Fruit fly (Drosophila melanogaster): ENCODE measurements around the gene CG42395.

- TF ChIP-seq psq (optimal IDR thresholded peaks at IDR 0.05) (no peak), insv (optimal IDR thresholded peaks at IDR 0.05) (no peak), h (optimal IDR thresholded peaks at IDR 0.05) (no peak)
Observed at dm6 chrX:9598106-9598505, 22.1 kb upstream of the CG42395 start.
